Worm (Caenorhabditis elegans): ENCODE data around the gene msh-5.

DNA sequence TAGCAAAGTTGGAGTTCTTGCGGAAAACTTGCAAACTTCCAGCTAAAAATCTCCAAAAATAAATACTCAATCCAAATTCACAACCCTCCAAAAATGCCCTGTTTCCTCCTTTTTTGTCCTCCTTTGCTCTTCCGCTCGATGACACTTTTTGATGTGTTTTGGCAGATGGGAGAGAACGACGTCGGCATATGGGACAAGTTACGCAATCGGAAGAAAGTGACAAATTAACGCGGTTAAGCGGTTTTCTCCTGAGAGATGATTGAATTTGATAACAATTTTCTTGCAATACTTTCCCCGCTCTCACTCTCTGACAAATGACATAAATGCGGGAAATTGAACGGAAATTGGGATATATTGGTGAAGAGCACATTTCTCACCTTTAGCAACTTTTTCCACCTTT is 38.4 kb upstream of the msh-5 start:
- no peak for TF ChIP-seq flt-1 (GFP tag; IDR thresholded peaks at IDR 0.05)
- TF ChIP-seq T22C8.4 (GFP tag; IDR thresholded peaks at IDR 0.05): no peak
- no peak for TF ChIP-seq klf-2 (GFP tag; conservative IDR thresholded peaks at IDR 0.05)
- TF ChIP-seq cog-1 (tag; optimal IDR thresholded peaks at IDR 0.05): no peak
- TF ChIP-seq ztf-29 (GFP tag; IDR thresholded peaks at IDR 0.05): no peak
- TF ChIP-seq ztf-23 (GFP tag; IDR thresholded peaks at IDR 0.05): no peak
- no peak for TF ChIP-seq med-1 (GFP tag; optimal IDR thresholded peaks at IDR 0.05; ENCODE audit: insufficient read depth)

Data from whole organism, midembryonic.